Worm (Caenorhabditis elegans): ENCODE measurements around the gene tofu-2.

- TF ChIP-seq lsy-2 (tag; optimal IDR thresholded peaks at IDR 0.05): no peak
- no peak for TF ChIP-seq unc-62 (GFP tag; optimal IDR thresholded peaks at IDR 0.05)
- TF ChIP-seq snpc-4 (tag; optimal IDR thresholded peaks at IDR 0.05): no peak
- no peak for TF ChIP-seq nhr-237 (tag; optimal IDR thresholded peaks at IDR 0.05)
- no peak for TF ChIP-seq ceh-39 (tag; optimal IDR thresholded peaks at IDR 0.05)
- TF ChIP-seq ztf-11 (tag; optimal IDR thresholded peaks at IDR 0.05): no peak
- no peak for TF ChIP-seq unc-39 (tag; optimal IDR thresholded peaks at IDR 0.05)
- no peak for TF ChIP-seq ham-2 (GFP tag; optimal IDR thresholded peaks at IDR 0.05)
- no peak for TF ChIP-seq sem-2 (GFP tag; optimal IDR thresholded peaks at IDR 0.05)
- TF ChIP-seq flh-1 (GFP tag; optimal IDR thresholded peaks at IDR 0.05): no peak
- no peak for TF ChIP-seq tbx-8 (GFP tag; optimal IDR thresholded peaks at IDR 0.05)
- no peak for TF ChIP-seq nhr-76 (tag; optimal IDR thresholded peaks at IDR 0.05)
- TF ChIP-seq pha-4 (tag; optimal IDR thresholded peaks at IDR 0.05): no peak
- no peak for TF ChIP-seq cnd-1 (tag; optimal IDR thresholded peaks at IDR 0.05)
Measured at ce11 chrV:7091287-7091686, 40.2 kb upstream of the tofu-2 start, which contains the start of gene nhr-286.

All from whole organism, mixed stage, embryonic.